Fruit fly (Drosophila melanogaster) ovary, adult (tissue): ENCODE data around the gene CycD.

Source experiments
- CG17801 ChIP-seq: fragments of 200-800 bp; optimal IDR thresholded peaks from 2 replicates; lab custom pipeline; 2019; ENCODE audit warnings: missing biosample characterization, mild to moderate bottlenecking, missing genetic modification characterization, moderate library complexity; ENCODE audit not compliant: partially characterized antibody

Gene CycD

DNA sequence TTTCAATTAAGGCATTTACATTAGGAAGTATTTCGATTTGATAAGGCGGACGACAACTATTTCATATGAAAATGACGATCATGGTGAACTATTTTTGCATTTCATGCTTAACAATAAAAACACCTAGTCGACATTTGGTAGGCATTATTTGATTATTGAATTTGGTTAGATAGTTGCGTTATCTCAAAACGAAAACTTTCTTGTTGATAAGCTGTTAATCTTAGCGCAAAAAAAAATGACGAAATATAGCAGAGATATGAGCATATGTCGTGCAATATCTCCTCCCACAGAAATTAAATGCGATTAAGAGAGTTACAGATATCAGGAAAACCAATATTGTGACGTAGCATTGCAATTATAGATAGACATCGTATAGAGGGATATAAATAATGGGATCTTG is 20.7 kb downstream of the CycD start:
- TF ChIP-seq CG17801 (GFP tag; lab: Kevin White, UChicago) = no peak

DNA sequence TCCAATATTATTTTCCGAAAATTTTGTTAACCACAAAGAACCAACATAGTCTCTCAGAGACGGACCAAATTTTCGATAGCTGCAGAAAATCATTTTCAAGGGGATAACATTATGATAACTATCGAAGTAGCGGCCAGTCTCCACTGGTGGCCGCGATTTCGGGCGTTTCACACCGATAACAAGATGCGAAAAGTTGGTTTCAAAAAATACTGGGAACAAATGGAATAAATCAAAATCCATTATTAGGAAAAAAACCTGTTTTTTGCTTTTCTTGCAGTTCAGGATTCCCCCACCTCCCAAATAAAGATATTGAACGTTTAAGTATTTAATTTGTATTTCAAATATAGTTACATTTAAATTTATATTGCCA is 22.2 kb downstream of the CycD start, which contains the start of gene tay:
Gene tay, minus strand, starts transcription at position 65 of the 370 bp plus-strand sequence.
- TF ChIP-seq CG17801 (GFP tag; lab: Kevin White, UChicago) = no peak

DNA sequence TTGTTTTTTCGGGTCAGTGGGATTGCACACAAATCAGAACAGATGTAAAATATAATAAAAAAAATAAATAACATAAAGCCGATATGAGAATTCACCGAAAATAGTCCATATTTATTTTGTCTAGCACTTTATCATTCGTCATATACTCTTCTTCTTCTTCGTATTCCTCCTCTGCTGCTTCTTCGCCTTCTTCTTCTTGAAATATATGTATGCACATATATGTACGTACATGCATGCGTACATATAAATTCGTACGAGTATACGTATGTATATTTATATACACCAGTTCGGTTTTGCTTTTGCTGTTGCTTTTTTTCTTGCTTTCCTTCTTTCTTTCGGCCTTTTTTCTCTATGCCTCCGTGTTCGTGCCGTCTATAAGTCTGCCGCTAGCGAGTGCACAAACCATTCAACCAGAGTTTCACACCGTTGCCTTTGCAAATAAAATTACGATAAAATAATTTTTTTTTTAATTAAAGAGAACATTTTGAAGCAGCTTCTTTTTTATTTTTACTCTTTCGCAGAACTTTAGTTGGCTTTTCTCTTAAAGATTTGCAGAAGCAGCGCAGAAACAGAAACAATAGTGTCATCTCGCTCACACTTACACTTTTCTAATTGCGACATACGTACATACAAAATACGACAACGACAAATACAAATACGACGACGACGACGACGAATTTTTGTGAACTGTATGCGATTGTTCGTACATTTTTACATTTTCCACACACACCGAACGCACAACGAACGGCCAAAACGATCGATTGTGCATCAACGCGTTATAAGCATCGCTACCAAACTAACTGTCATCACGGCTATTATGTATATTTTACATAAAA is 22.8 kb downstream of the CycD start:
- peak; percentile 98 for TF ChIP-seq CG17801 (GFP tag; lab: Kevin White, UChicago)

DNA sequence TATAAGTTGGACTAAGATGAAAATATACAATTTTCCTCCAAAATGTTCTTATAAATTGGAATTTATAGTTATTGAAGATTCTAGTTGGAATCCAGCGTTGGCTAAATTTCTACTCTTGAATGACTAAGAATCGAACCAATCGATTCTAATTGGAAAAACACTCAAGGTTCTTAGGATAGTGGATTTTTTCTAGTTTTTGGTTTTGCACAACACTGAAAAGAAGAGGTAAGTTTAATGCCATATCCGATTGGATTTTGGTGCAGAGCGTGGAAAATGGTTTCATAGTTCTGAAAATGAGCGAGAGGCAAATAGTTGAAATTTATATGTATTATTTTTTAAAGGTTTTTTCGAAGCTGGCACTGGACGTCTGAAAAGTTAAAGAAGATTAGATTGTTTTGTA is 33.9 kb downstream of the CycD start:
- no peak for TF ChIP-seq CG17801 (GFP tag; lab: Kevin White, UChicago)

DNA sequence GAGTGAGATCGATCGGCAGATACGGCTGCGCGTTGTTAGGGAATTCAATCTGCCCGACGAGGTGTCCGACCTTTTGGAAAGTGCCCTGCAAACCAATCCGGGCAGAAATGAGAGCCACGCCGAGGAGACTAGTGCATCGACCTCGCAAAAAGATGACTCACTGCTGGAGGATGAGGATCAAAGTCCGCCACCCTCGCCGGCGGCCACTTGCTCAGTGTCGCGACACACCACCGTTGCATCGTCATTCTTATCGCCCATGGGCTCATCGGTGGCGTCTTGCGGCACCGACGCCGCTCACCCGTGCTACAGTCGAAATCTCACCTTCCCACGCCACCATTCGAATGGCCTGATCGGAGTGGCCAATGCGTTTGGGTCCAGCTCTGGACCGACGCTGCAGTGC is 35.0 kb downstream of the CycD start:
- no peak for TF ChIP-seq CG17801 (GFP tag; lab: Kevin White, UChicago)

DNA sequence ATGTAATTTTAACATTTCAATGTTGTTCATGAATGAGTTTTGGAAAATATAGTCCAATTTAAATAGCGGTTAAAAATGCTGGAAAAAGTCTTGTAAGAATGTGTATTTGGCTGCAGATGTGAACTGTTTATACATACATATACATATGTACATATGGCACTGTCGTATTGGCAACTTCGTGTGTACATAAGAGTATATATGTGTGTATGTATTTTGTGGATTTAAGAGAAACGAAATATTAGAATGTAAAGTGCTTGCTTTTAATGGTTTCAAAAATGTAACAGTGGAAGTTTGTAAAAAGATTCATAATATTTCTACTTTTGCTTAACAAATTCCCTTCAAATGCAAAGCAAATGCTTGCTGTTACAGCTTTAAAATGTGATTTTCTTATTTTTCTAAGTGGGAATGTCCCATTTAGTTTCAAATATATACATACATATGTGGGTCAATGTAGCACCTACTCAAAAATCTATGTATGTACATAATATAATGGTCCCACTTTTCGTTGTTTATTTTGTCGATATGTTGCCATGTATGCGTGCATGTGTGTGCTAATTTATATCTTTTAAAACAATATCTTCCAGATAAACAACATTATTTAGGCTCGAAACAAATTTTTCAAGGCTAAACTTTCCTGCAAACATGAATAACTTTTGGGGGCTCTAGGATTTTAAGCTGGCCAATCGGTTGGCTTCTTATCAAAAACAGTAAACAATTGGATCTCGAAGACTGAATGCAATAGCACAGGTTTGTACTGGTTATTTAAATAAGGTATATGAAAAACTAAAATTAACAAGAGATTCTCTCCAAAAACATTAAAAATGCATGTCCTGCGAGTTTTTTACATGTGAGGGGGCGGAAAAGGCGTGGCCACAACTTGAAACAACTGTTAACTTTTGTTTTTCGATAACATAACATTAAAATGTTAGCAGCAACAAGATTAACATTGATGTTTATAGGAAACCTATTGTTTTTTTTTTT is 38.4 kb downstream of the CycD start:
- TF ChIP-seq CG17801 (GFP tag; lab: Kevin White, UChicago) = no peak

DNA sequence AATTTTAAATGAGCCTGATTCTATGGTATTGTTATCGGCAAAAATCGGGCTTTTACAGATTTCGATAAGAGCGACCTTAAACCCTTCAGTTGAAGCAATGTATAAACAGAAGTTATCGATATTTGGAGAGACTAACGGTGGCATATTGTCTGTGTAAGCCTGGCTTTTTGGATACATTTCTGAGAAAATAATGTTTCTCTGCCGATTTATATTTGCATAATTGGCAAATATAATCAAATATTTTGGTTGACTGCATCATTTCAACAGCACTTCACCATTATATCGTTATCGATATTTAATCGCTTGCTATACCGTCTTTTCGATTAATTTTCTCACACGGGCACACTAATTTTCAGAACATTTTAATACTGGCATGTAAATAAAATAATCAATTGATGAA is 39.6 kb downstream of the CycD start, which contains the start of gene CG16952:
Gene CG16952, plus strand, starts transcription at position 341 of the 400 bp plus-strand sequence.
- TF ChIP-seq CG17801 (GFP tag; lab: Kevin White, UChicago) = no peak

DNA sequence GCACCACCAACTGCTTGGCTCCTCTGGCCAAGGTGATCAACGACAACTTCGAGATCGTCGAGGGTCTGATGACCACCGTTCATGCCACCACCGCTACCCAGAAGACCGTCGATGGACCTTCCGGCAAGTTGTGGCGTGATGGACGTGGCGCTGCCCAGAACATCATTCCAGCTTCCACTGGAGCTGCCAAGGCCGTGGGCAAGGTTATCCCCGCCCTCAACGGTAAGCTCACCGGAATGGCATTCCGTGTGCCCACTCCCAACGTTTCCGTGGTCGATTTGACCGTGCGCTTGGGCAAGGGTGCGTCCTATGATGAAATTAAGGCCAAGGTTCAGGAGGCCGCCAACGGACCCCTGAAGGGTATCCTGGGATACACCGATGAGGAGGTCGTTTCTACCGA is 40.7 kb downstream of the CycD start:
- no peak for TF ChIP-seq CG17801 (GFP tag; lab: Kevin White, UChicago)

DNA sequence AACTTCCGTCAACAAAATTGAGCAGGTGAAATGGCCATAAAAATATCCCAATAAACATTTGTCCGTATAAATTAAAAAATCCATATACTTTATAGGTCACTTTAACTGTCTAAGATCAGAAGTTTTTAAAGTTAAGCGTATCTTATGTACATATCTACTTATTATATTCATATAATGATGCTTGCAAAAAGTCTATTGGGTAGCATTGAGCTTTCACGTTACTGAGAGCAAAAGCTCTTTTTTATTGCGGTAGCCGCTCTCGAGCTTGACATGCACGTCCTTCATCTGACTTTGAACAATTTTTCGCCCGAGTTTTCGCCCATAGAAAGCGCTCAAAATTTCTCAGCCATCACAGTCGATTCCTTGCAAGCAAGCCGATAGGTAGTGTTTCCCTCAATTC is 41.6 kb downstream of the CycD start, which contains the start of gene Gapdh2:
Gene Gapdh2, plus strand, starts transcription at position 283 of the 400 bp plus-strand sequence.
- peak; percentile 100 for TF ChIP-seq CG17801 (GFP tag; lab: Kevin White, UChicago)

DNA sequence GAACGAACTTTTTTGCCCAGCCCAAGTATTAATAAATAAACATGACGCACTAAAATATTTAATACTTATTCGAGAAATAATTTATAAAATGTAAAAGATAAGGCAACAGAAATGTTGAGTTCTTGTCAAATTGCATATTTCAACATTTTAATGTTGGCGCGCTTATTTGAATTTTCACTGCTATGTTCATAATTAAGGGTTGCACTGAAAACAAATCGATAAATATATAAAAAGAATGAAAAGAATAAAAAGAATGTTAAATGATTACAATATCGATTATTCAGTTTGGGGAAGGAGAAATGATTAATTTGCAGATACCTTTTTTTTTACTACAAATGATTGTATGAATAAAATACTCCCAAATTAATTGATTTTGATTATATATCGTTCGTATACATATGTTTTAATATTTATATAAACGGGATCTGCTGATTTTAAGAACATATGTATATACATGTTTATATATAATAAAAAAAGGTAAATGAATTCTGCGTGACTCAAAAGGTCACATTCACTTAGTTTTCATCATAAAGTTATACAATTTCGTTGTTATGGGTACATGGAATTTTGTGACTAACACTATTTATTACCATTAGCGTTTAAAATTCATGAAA is 42.6 kb downstream of the CycD start:
- TF ChIP-seq CG17801 (GFP tag; lab: Kevin White, UChicago) = peak; percentile 14

DNA sequence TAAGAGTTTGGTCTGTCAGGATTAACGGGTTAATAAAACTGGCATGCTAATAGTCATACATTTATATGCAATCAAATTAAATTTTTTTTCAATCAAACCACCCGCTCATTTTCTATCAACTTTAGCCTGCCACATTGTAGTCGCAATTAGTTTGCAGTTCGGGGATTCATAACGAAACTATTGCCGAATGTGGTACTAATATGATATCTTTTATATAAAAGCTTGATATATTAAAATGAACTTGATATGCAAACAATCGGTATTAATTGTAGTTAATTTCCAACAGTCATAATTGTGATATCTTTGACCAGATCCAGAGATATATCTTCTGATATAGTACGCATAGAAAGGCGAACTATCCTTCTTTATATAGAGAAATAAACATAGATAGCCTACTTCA is 43.4 kb downstream of the CycD start:
- TF ChIP-seq CG17801 (GFP tag; lab: Kevin White, UChicago) = no peak

DNA sequence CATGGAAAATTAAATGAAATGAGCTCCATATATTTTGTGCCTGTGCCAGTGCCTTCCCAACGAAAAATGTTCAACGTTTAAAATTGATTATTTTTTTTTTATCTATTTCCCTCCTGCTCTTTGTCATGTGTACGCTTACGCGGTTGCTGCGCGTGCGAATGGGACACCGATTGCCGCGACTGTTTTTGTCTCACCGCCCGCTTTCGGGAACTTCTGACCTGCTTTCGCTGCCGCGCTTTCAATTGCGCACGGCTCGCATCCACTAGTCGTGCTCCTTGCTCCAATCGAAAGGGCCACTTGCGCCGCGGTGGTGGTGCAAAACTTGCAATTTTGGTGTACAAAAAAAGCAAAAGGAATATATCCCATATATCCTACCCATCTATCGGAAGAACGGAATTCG is 49.0 kb downstream of the CycD start:
- TF ChIP-seq CG17801 (GFP tag; lab: Kevin White, UChicago) = peak; percentile 85

DNA sequence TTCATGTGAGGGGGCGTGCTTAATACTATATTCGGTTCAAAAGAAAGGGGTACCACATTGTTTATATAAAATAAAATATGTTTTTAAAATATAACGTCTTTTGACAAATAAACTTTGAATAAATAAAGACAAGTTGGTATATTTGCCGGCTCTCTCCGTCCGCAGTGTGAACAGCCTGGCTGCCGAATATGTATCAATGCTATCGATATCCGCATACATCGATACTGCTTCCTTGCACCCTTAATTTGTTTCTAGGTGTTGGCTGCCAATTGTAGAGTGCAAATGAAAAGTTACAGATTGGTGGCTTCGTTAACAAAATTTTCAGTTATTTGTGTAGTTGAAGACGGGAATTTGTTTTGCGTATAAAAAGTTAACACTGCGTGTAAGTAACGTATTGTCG is 49.6 kb downstream of the CycD start, which contains the start of gene Gbeta13F:
Gene Gbeta13F, plus strand, starts transcription at position 247 of the 400 bp plus-strand sequence.
- no peak for TF ChIP-seq CG17801 (GFP tag; lab: Kevin White, UChicago)

DNA sequence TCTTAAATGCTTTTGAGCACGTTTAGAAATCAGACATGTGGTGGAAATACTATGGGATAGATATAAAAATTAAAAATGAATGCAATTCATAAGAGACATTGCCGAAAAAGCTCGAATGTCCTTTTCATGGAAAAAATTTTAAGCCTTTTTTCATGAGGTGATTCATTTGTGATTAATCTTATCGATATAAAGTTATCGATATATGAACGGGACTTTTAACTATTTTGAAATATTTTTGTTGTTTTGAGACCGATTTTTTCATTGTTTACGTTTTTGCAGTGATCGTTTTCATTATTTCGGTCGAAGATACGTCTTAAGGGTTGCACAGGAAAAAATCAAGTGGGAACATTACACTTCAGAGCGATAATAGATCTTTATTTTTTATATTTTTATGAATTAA is 50.1 kb downstream of the CycD start, which contains the start of gene AlkB:
Gene AlkB, minus strand, starts transcription at position 101 of the 400 bp plus-strand sequence.
- TF ChIP-seq CG17801 (GFP tag; lab: Kevin White, UChicago) = no peak
